Fruit fly (Drosophila melanogaster) whole organism, embryonic: ENCODE measurements around the gene CBP.

Source experiments
- B-H2 ChIP-seq: fragments of 200-800 bp; sonication (Bioruptor generic); optimal IDR thresholded peaks from 2 replicates; lab custom pipeline; 2018; ENCODE audit warnings: missing biosample characterization, mild to moderate bottlenecking, missing genetic modification characterization
- CG10654 ChIP-seq: fragments of 200-800 bp; sonication (Bioruptor generic); optimal IDR thresholded peaks from 2 replicates; lab custom pipeline; 2016; ENCODE audit warnings: missing biosample characterization, missing genetic modification characterization
- CG11085 ChIP-seq: fragments of 200-800 bp; sonication (Bioruptor generic); IDR thresholded peaks from 2 replicates; pipeline ENCODE4 v1.3.6; 2022; ENCODE audit warnings: missing biosample characterization, missing genetic modification characterization
- CG11504 ChIP-seq: fragments of 200-800 bp; sonication (Bioruptor generic); optimal IDR thresholded peaks from 3 replicates; lab custom pipeline; 2019; ENCODE audit warnings: missing biosample characterization, mild to moderate bottlenecking, missing genetic modification characterization, moderate library complexity
- CG11696 ChIP-seq: fragments of 200-800 bp; sonication (Bioruptor generic); IDR thresholded peaks from 2 replicates; pipeline ENCODE4 v1.3.6; 2022; ENCODE audit warnings: missing biosample characterization, missing genetic modification characterization
- CG12071 ChIP-seq: fragments of 200-800 bp; sonication (Bioruptor generic); optimal IDR thresholded peaks from 3 replicates; lab custom pipeline; 2018; ENCODE audit warnings: missing biosample characterization, mild to moderate bottlenecking, missing genetic modification characterization
- CG13894 ChIP-seq: fragments of 200-800 bp; sonication (Bioruptor generic); optimal IDR thresholded peaks from 3 replicates; lab custom pipeline; 2018; ENCODE audit warnings: missing biosample characterization, mild to moderate bottlenecking, missing genetic modification characterization, moderate library complexity
- CG1529 ChIP-seq: fragments of 200-800 bp; sonication (Bioruptor generic); optimal IDR thresholded peaks from 3 replicates; lab custom pipeline; 2018; ENCODE audit warnings: missing biosample characterization, missing genetic modification characterization
- CG15479 ChIP-seq: fragments of 200-800 bp; sonication (Bioruptor generic); optimal IDR thresholded peaks from 3 replicates; lab custom pipeline; 2019; ENCODE audit warnings: missing biosample characterization, mild to moderate bottlenecking, missing genetic modification characterization, moderate library complexity
- CG17568 ChIP-seq: fragments of 200-800 bp; sonication (Bioruptor generic); optimal IDR thresholded peaks from 2 replicates; lab custom pipeline; 2018; ENCODE audit warnings: missing biosample characterization, mild to moderate bottlenecking, missing genetic modification characterization, moderate library complexity
- CG17829 ChIP-seq: fragments of 200-800 bp; optimal IDR thresholded peaks from 2 replicates; lab custom pipeline; 2019; ENCODE audit warnings: missing biosample characterization, mild to moderate bottlenecking, missing genetic modification characterization, moderate library complexity
- CG18764 ChIP-seq: fragments of 200-800 bp; sonication (Bioruptor generic); optimal IDR thresholded peaks from 3 replicates; lab custom pipeline; 2016; ENCODE audit warnings: missing biosample characterization, missing genetic modification characterization
- CG2199 ChIP-seq: fragments of 200-800 bp; sonication (Bioruptor generic); IDR thresholded peaks from 3 replicates; pipeline ENCODE4 v1.3.6; 2022; ENCODE audit warnings: missing biosample characterization, missing genetic modification characterization
- CG2712 ChIP-seq: fragments of 200-800 bp; optimal IDR thresholded peaks from 3 replicates; lab custom pipeline; 2019; ENCODE audit warnings: missing biosample characterization, mild to moderate bottlenecking, missing genetic modification characterization, moderate library complexity
- CG3838 ChIP-seq: fragments of 200-800 bp; sonication (Bioruptor generic); optimal IDR thresholded peaks from 3 replicates; lab custom pipeline; 2016; ENCODE audit warnings: missing biosample characterization, missing genetic modification characterization
- CG4730 ChIP-seq: fragments of 200-800 bp; sonication (Bioruptor generic); IDR thresholded peaks from 2 replicates; pipeline ENCODE4 v1.3.6; 2022; ENCODE audit warnings: missing biosample characterization, missing genetic modification characterization
- CG6654 ChIP-seq: fragments of 200-800 bp; sonication (Bioruptor generic); optimal IDR thresholded peaks from 2 replicates; lab custom pipeline; 2017; ENCODE audit warnings: missing biosample characterization, mild to moderate bottlenecking, missing genetic modification characterization
- CG6765 ChIP-seq: fragments of 200-800 bp; sonication (Bioruptor generic); optimal IDR thresholded peaks from 3 replicates; lab custom pipeline; 2017; ENCODE audit warnings: missing biosample characterization, mild to moderate bottlenecking, missing genetic modification characterization
- CG9876 ChIP-seq: fragments of 200-800 bp; sonication (Bioruptor generic); optimal IDR thresholded peaks from 2 replicates; lab custom pipeline; 2016; ENCODE audit warnings: missing biosample characterization, missing genetic modification characterization
- CkIIα-i1 ChIP-seq: fragments of 200-800 bp; sonication (Bioruptor generic); IDR thresholded peaks from 2 replicates; pipeline ENCODE4 v1.3.6; 2022; ENCODE audit warnings: missing biosample characterization, missing genetic modification characterization
- Deaf1 ChIP-seq: fragments of 200-800 bp; optimal IDR thresholded peaks from 3 replicates; lab custom pipeline; 2019; ENCODE audit warnings: missing biosample characterization, mild to moderate bottlenecking, missing genetic modification characterization, moderate library complexity
- E2f2 ChIP-seq: fragments of 200-800 bp; sonication (Bioruptor generic); IDR thresholded peaks from 2 replicates; pipeline ENCODE4 v1.3.6; 2022; ENCODE audit warnings: missing biosample characterization, missing genetic modification characterization
- Eip74EF ChIP-seq, 2 experiments: fragments of 200-800 bp in 1 of 2; fragments of >200 bp in 1 of 2; sonication (Bioruptor generic) in 1 of 2; optimal IDR thresholded peaks; 2 replicates each; lab custom pipeline; 2017 to 2019; ENCODE audit warnings: missing biosample characterization in 2 of 2, missing genetic modification characterization in 2 of 2, mild to moderate bottlenecking in 1 of 2, moderate library complexity in 1 of 2
- Fer3 ChIP-seq: fragments of 200-800 bp; sonication (Bioruptor generic); optimal IDR thresholded peaks from 2 replicates; lab custom pipeline; 2018; ENCODE audit warnings: missing biosample characterization, mild to moderate bottlenecking, missing genetic modification characterization, moderate library complexity
- Hey ChIP-seq: fragments of 200-800 bp; sonication (Bioruptor generic); optimal IDR thresholded peaks from 3 replicates; lab custom pipeline; 2018; ENCODE audit warnings: missing biosample characterization, mild to moderate bottlenecking, missing genetic modification characterization
- Lpt ChIP-seq: fragments of >200 bp; optimal IDR thresholded peaks from 2 replicates; lab custom pipeline; 2018; ENCODE audit warnings: missing biosample characterization, missing genetic modification characterization
- NK7.1 ChIP-seq: fragments of 200-800 bp; sonication (Bioruptor generic); optimal IDR thresholded peaks from 3 replicates; lab custom pipeline; 2016; ENCODE audit warnings: missing biosample characterization, missing genetic modification characterization
- Nf-YA ChIP-seq: fragments of 200-800 bp; sonication (Bioruptor generic); IDR thresholded peaks from 2 replicates; pipeline ENCODE4 v1.3.6; 2022; ENCODE audit warnings: missing biosample characterization, missing genetic modification characterization
- Nf-YC ChIP-seq: fragments of 200-800 bp; optimal IDR thresholded peaks from 3 replicates; lab custom pipeline; 2019; ENCODE audit warnings: missing biosample characterization, mild to moderate bottlenecking, missing genetic modification characterization, moderate library complexity
- Tbp ChIP-seq: fragments of >200 bp; optimal IDR thresholded peaks from 2 replicates; lab custom pipeline; 2018; ENCODE audit warnings: missing biosample characterization, missing genetic modification characterization
- bab2 ChIP-seq: fragments of 200-800 bp; sonication (Bioruptor generic); optimal IDR thresholded peaks from 2 replicates; lab custom pipeline; 2016; ENCODE audit warnings: missing biosample characterization, missing genetic modification characterization
- cad ChIP-seq: fragments of >200 bp; optimal IDR thresholded peaks from 2 replicates; lab custom pipeline; 2017; ENCODE audit warnings: missing biosample characterization, missing genetic modification characterization
- ci ChIP-seq: fragments of 200-800 bp; sonication (Bioruptor generic); IDR thresholded peaks from 3 replicates; pipeline ENCODE4 v1.3.6; 2022; ENCODE audit warnings: missing biosample characterization, missing genetic modification characterization
- dati ChIP-seq: fragments of 200-800 bp; sonication (Bioruptor generic); IDR thresholded peaks from 2 replicates; pipeline ENCODE4 v1.3.6; 2022; ENCODE audit warnings: missing biosample characterization, missing genetic modification characterization
- dimm ChIP-seq: fragments of 200-800 bp; sonication (Bioruptor generic); IDR thresholded peaks from 2 replicates; pipeline ENCODE4 v1.3.6; 2022; ENCODE audit warnings: missing biosample characterization, missing genetic modification characterization
- emc ChIP-seq: fragments of 200-800 bp; sonication (Bioruptor generic); optimal IDR thresholded peaks from 2 replicates; lab custom pipeline; 2016; ENCODE audit warnings: missing biosample characterization, missing genetic modification characterization
- fd64A ChIP-seq: fragments of 200-800 bp; sonication (Bioruptor generic); optimal IDR thresholded peaks from 3 replicates; lab custom pipeline; 2018; ENCODE audit warnings: missing biosample characterization, mild to moderate bottlenecking, missing genetic modification characterization
- ham ChIP-seq: fragments of 200-800 bp; sonication (Bioruptor generic); IDR thresholded peaks from 2 replicates; pipeline ENCODE4 v1.3.6; 2022; ENCODE audit warnings: missing biosample characterization, missing genetic modification characterization
- hkb ChIP-seq, 2 experiments: fragments of 200-800 bp in 1 of 2; fragments of >200 bp in 1 of 2; sonication (Bioruptor generic) in 1 of 2; IDR thresholded peaks in 1 of 2; optimal IDR thresholded peaks in 1 of 2; 2 replicates each; pipeline versions ENCODE4 v1.3.6 to Lab custom; 2017 to 2022; ENCODE audit warnings: missing biosample characterization in 1 of 2, missing genetic modification characterization in 1 of 2
- ind ChIP-seq: fragments of 200-800 bp; sonication (Bioruptor generic); optimal IDR thresholded peaks from 3 replicates; lab custom pipeline; 2016; ENCODE audit warnings: missing biosample characterization, missing genetic modification characterization
- jumu ChIP-seq: fragments of 200-800 bp; sonication (Bioruptor generic); optimal IDR thresholded peaks from 3 replicates; lab custom pipeline; 2016; ENCODE audit warnings: missing biosample characterization, missing genetic modification characterization
- kni ChIP-seq: fragments of 200-800 bp; sonication (Bioruptor generic); optimal IDR thresholded peaks from 3 replicates; lab custom pipeline; 2017; ENCODE audit warnings: mild to moderate bottlenecking, missing biosample characterization, missing genetic modification reagents, missing genetic modification characterization
- lola ChIP-seq, 3 experiments: fragments of >200 bp in 2 of 3; fragments of 200-800 bp in 1 of 3; sonication (Bioruptor generic) in 1 of 3; optimal IDR thresholded peaks; 2 replicates each; lab custom pipeline; 2017 to 2019; ENCODE audit warnings: missing biosample characterization in 3 of 3, missing genetic modification characterization in 3 of 3, mild to moderate bottlenecking in 1 of 3, moderate library complexity in 1 of 3
- maf-S ChIP-seq: fragments of 200-800 bp; sonication (Bioruptor generic); optimal IDR thresholded peaks from 2 replicates; lab custom pipeline; 2016; ENCODE audit warnings: missing biosample characterization, missing genetic modification characterization
- mam ChIP-seq: fragments of 200-800 bp; sonication (Bioruptor generic); optimal IDR thresholded peaks from 3 replicates; lab custom pipeline; 2016; ENCODE audit warnings: missing biosample characterization, missing genetic modification characterization
- org-1 ChIP-seq: fragments of 200-800 bp; sonication (Bioruptor generic); optimal IDR thresholded peaks from 2 replicates; lab custom pipeline; 2017; ENCODE audit warnings: missing biosample characterization, missing genetic modification characterization
- phol ChIP-seq: fragments of 200-800 bp; sonication (Bioruptor generic); optimal IDR thresholded peaks from 3 replicates; lab custom pipeline; 2018; ENCODE audit warnings: missing biosample characterization, mild to moderate bottlenecking, missing genetic modification characterization, moderate library complexity
- run ChIP-seq: fragments of 200-800 bp; sonication (Bioruptor generic); optimal IDR thresholded peaks from 3 replicates; lab custom pipeline; 2018; ENCODE audit warnings: missing biosample characterization, mild to moderate bottlenecking, missing genetic modification characterization
- so ChIP-seq: fragments of 200-800 bp; sonication (Bioruptor generic); IDR thresholded peaks from 3 replicates; pipeline ENCODE4 v1.3.6; 2022; ENCODE audit warnings: missing biosample characterization, missing genetic modification characterization
- twi ChIP-seq: fragments of 200-800 bp; optimal IDR thresholded peaks from 2 replicates; lab custom pipeline; 2019; ENCODE audit warnings: missing biosample characterization, mild to moderate bottlenecking, missing genetic modification characterization, moderate library complexity
- zf30C ChIP-seq: fragments of 200-800 bp; sonication (Bioruptor generic); optimal IDR thresholded peaks from 3 replicates; lab custom pipeline; 2018; ENCODE audit warnings: missing biosample characterization, mild to moderate bottlenecking, missing genetic modification characterization

CBP gene

DNA sequence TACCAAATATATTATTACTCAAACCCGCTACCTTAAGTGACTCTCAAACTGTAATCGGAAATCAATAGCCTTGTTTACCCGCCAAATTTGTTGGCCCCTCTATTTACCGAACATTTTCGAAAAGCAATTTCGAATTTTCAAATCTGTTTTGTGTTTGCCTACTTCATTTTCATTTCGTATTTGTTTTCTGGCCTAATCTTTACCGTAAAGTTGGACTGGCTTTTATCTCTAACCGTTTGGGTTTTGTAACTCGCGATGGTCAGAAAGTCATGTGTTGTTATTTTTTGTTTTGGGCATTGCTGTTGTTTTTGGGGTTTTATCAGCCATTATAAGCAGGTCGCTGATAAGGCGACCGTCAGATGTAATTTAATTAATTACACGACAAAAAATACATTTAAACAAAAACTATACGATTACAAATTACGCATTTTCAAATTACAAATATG lies 3.8 kb upstream of the CBP start (continued):
- no peak for TF ChIP-seq Lpt
- TF ChIP-seq B-H2 (GFP tag; lab: Kevin White, UChicago): peak; percentile 7
- TF ChIP-seq CG17829 (tag; lab: Kevin White, UChicago): no peak
- peak; percentile 56 for TF ChIP-seq CG3838 (GFP tag; lab: Kevin White, UChicago)
- no peak for TF ChIP-seq Deaf1
- TF ChIP-seq CkIIα-i1 (GFP tag; lab: Robert Waterston, UW): no peak
- TF ChIP-seq ham (GFP tag; lab: Robert Waterston, UW): no peak
- TF ChIP-seq CG11504 (tag; lab: Kevin White, UChicago): no peak
- peak; percentile 64 for TF ChIP-seq CG11696 (GFP tag; lab: Robert Waterston, UW)
- no peak for TF ChIP-seq zf30C (GFP tag; lab: Kevin White, UChicago)
- peak; percentile 51 for TF ChIP-seq org-1 (GFP tag; lab: Kevin White, UChicago)
- TF ChIP-seq CG2199 (GFP tag; lab: Robert Waterston, UW): no peak
- no peak for TF ChIP-seq NK7.1
- TF ChIP-seq jumu (GFP tag; lab: Kevin White, UChicago): no peak
- TF ChIP-seq CG13894: no peak
- peak; percentile 31 for TF ChIP-seq maf-S (GFP tag; lab: Kevin White, UChicago)
- no peak for TF ChIP-seq Tbp (GFP tag; lab: Kevin White, UChicago)
- TF ChIP-seq CG6765 (GFP tag; lab: Kevin White, UChicago): no peak
- TF ChIP-seq bab2 (GFP tag; lab: Kevin White, UChicago): peak; percentile 42
- peak; percentile 12 for TF ChIP-seq CG17568 (GFP tag; lab: Kevin White, UChicago)
- no peak for TF ChIP-seq CG1529
- TF ChIP-seq CG2712 (tag; lab: Kevin White, UChicago): no peak
- TF ChIP-seq mam (GFP tag; lab: Kevin White, UChicago): no peak
- 0 out of 3 replicates have a peak, but pooled peaks have one; percentile 7 for TF ChIP-seq so (GFP tag; lab: Robert Waterston, UW)
- TF ChIP-seq hkb (optimal IDR thresholded peaks at IDR 0.05; lab: Kevin White, UChicago): no peak
- TF ChIP-seq hkb (GFP tag; IDR thresholded peaks at IDR 0.05; lab: Robert Waterston, UW): peak; percentile 72
- TF ChIP-seq kni: peak; percentile 79
- peak; percentile 17 for TF ChIP-seq Hey
- TF ChIP-seq fd64A (GFP tag; lab: Kevin White, UChicago): peak; percentile 72
- TF ChIP-seq run: no peak
- peak; percentile 24 for TF ChIP-seq CG9876 (GFP tag; lab: Kevin White, UChicago)
- no peak for TF ChIP-seq Nf-YA (GFP tag; lab: Robert Waterston, UW)
- TF ChIP-seq cad: peak; percentile 41
- TF ChIP-seq CG18764 (GFP tag; lab: Kevin White, UChicago): no peak
- TF ChIP-seq Eip74EF (GFP tag; optimal IDR thresholded peaks at IDR 0.05; lab: Kevin White, UChicago): no peak
- no peak for TF ChIP-seq CG11085
- no peak for TF ChIP-seq CG4730
- no peak for TF ChIP-seq ind (GFP tag; lab: Kevin White, UChicago)
- peak; percentile 93 for TF ChIP-seq CG6654 (GFP tag; lab: Kevin White, UChicago)
- peak; percentile 16 for TF ChIP-seq Fer3
- no peak; the same call in 1 of the 2 replicates for TF ChIP-seq E2f2 (GFP tag; lab: Robert Waterston, UW)
- peak; percentile 71 for TF ChIP-seq CG12071
- peak; percentile 50; the same call in 1 of the 3 replicates for TF ChIP-seq ci (GFP tag; lab: Robert Waterston, UW)
- TF ChIP-seq emc: no peak
- no peak for TF ChIP-seq dimm (GFP tag; lab: Robert Waterston, UW)
- peak; percentile 4 for TF ChIP-seq CG15479 (GFP tag; lab: Kevin White, UChicago)
- peak in 1 of 3 experiments; percentile 25 for TF ChIP-seq lola (GFP tag; optimal IDR thresholded peaks at IDR 0.05; lab: Kevin White, UChicago)
- TF ChIP-seq CG10654 (GFP tag; lab: Kevin White, UChicago): peak; percentile 39
- no peak for TF ChIP-seq dati (GFP tag; lab: Robert Waterston, UW)
- TF ChIP-seq phol (tag; lab: Kevin White, UChicago): peak; percentile 17
- TF ChIP-seq twi (tag; lab: Kevin White, UChicago): peak; percentile 33
- TF ChIP-seq Nf-YC (tag; lab: Kevin White, UChicago): no peak
